Fruit fly (Drosophila melanogaster) whole organism, adult: ENCODE measurements around the gene CG7168.

ENCODE experiments used
- CG5204 ChIP-seq: fragments of 200-800 bp; sonication (Bioruptor generic); optimal IDR thresholded peaks from 2 replicates; lab custom pipeline; 2016; ENCODE audit warnings: missing biosample characterization, missing genetic modification characterization
- CG7101 ChIP-seq: fragments of 200-800 bp; sonication (Bioruptor generic); optimal IDR thresholded peaks from 2 replicates; lab custom pipeline; 2018; ENCODE audit warnings: missing biosample characterization, mild to moderate bottlenecking, missing genetic modification characterization, moderate library complexity
- Clk ChIP-seq: fragments of 200-800 bp; sonication (Bioruptor generic); optimal IDR thresholded peaks from 2 replicates; lab custom pipeline; 2017; ENCODE audit warnings: missing biosample characterization, missing genetic modification characterization
- tj ChIP-seq: fragments of 200-800 bp; sonication (Bioruptor generic); optimal IDR thresholded peaks from 3 replicates; lab custom pipeline; 2017; ENCODE audit warnings: missing biosample characterization, mild to moderate bottlenecking, missing genetic modification characterization, moderate library complexity
- toe ChIP-seq: fragments of 200-800 bp; sonication (Bioruptor generic); optimal IDR thresholded peaks from 2 replicates; lab custom pipeline; 2016; ENCODE audit warnings: missing biosample characterization, missing genetic modification characterization

- TF ChIP-seq toe (GFP tag; lab: Kevin White, UChicago) (no peak), Clk (no peak), CG5204 (GFP tag; lab: Kevin White, UChicago) (no peak), tj (GFP tag; lab: Kevin White, UChicago) (no peak), CG7101 (tag; lab: Kevin White, UChicago) (no peak)
Measured at dm6 chr3R:18255281-18255680, 29.4 kb upstream of the CG7168 start, which contains the start of the genes Ada2a, Polr2D, Tgs1 and moi.
